Worm (Caenorhabditis elegans) whole organism, L2 larva: ENCODE measurements around the gene F43G6.17.

Experiments used
- C34F6.9 ChIP-seq: fragments of 150-350 bp; optimal IDR thresholded peaks from 2 replicates; lab custom pipeline; 2014; ENCODE audit warnings: missing biosample characterization, missing genetic modification characterization
- F13H6.1 ChIP-seq: sonication (generic microtip); optimal IDR thresholded peaks from 2 replicates; lab custom pipeline; 2016; ENCODE audit warnings: missing genetic modification characterization, missing compliant biosample characterization
- R02D3.7 ChIP-seq: fragments of 150-350 bp; optimal IDR thresholded peaks from 2 replicates; lab custom pipeline; 2014; ENCODE audit warnings: missing biosample characterization, missing genetic modification characterization
- Y55F3AM.14 ChIP-seq: fragments of 200-800 bp; sonication (Bioruptor generic); optimal IDR thresholded peaks from 2 replicates; lab custom pipeline; 2018; ENCODE audit warnings: mild to moderate bottlenecking, missing genetic modification characterization, missing compliant biosample characterization
- ZK546.5 ChIP-seq: sonication (generic microtip); optimal IDR thresholded peaks from 2 replicates; lab custom pipeline; 2017; ENCODE audit warnings: missing biosample characterization, missing genetic modification characterization
- alr-1 ChIP-seq: fragments of 150-350 bp; optimal IDR thresholded peaks from 2 replicates; lab custom pipeline; 2014; ENCODE audit warnings: missing biosample characterization, missing genetic modification characterization
- aly-2 ChIP-seq: fragments of 150-350 bp; optimal IDR thresholded peaks from 2 replicates; lab custom pipeline; 2014; ENCODE audit warnings: missing biosample characterization, missing genetic modification characterization
- ama-1 ChIP-seq: fragments of 150-350 bp; optimal IDR thresholded peaks from 2 replicates; lab custom pipeline; 2018; ENCODE audit warnings: inconsistent platforms
- blmp-1 ChIP-seq: sonication (generic microtip); optimal IDR thresholded peaks from 2 replicates; lab custom pipeline; 2017; ENCODE audit warnings: missing genetic modification characterization, mild to moderate bottlenecking, missing compliant biosample characterization, antibody characterized with exemption, moderate library complexity; ENCODE audit not compliant: insufficient read depth
- ceh-16 ChIP-seq: fragments of 150-350 bp; optimal IDR thresholded peaks from 2 replicates; lab custom pipeline; 2014; ENCODE audit warnings: missing biosample characterization, missing genetic modification characterization
- ceh-82 ChIP-seq: fragments of 150-350 bp; optimal IDR thresholded peaks from 2 replicates; lab custom pipeline; 2014; ENCODE audit warnings: missing biosample characterization, missing genetic modification characterization
- crh-2 ChIP-seq: sonication (generic microtip); optimal IDR thresholded peaks from 2 replicates; lab custom pipeline; 2017; ENCODE audit warnings: missing biosample characterization, missing genetic modification characterization
- egl-27 ChIP-seq: sonication (generic microtip); optimal IDR thresholded peaks from 3 replicates; lab custom pipeline; 2017; ENCODE audit warnings: missing biosample characterization, missing genetic modification reagents, missing genetic modification characterization
- elt-1 ChIP-seq: fragments of 150-350 bp; optimal IDR thresholded peaks from 2 replicates; lab custom pipeline; 2014; ENCODE audit warnings: missing biosample characterization, missing genetic modification characterization
- fos-1 ChIP-seq: fragments of 150-350 bp; optimal IDR thresholded peaks from 2 replicates; lab custom pipeline; 2014; ENCODE audit warnings: missing biosample characterization, missing genetic modification characterization
- lin-11 ChIP-seq: fragments of 150-350 bp; sonication (generic microtip); optimal IDR thresholded peaks from 2 replicates; lab custom pipeline; 2014; ENCODE audit warnings: missing biosample characterization, missing genetic modification characterization, inconsistent platforms, mixed read lengths
- lin-13 ChIP-seq: fragments of 150-350 bp; optimal IDR thresholded peaks from 2 replicates; lab custom pipeline; 2014; ENCODE audit warnings: missing biosample characterization, missing genetic modification reagents, missing genetic modification characterization
- lin-39 ChIP-seq: fragments of 150-350 bp; optimal IDR thresholded peaks from 2 replicates; lab custom pipeline; 2014; ENCODE audit warnings: missing biosample characterization, missing genetic modification reagents, missing genetic modification characterization
- lsy-2 ChIP-seq, 2 experiments: fragments of 150-350 bp in 1 of 2; sonication (generic microtip) in 1 of 2; optimal IDR thresholded peaks; 2 replicates each; lab custom pipeline; 2014 to 2017; ENCODE audit warnings: missing biosample characterization in 2 of 2, missing genetic modification characterization in 2 of 2
- mbf-1 ChIP-seq: sonication (generic microtip); optimal IDR thresholded peaks from 2 replicates; lab custom pipeline; 2017; ENCODE audit warnings: missing biosample characterization, missing genetic modification characterization
- mdl-1 ChIP-seq, 2 experiments: fragments of 150-350 bp in 1 of 2; sonication (generic microtip) in 1 of 2; optimal IDR thresholded peaks; 2 replicates each; lab custom pipeline; 2017; ENCODE audit warnings: missing biosample characterization in 2 of 2, missing genetic modification characterization in 2 of 2
- nhr-10 ChIP-seq: sonication (generic microtip); optimal IDR thresholded peaks from 2 replicates; lab custom pipeline; 2017; ENCODE audit warnings: missing biosample characterization, missing genetic modification characterization
- nhr-11 ChIP-seq: fragments of 150-350 bp; optimal IDR thresholded peaks from 2 replicates; lab custom pipeline; 2014; ENCODE audit warnings: missing biosample characterization, missing genetic modification characterization
- nhr-6 ChIP-seq: fragments of 150-350 bp; optimal IDR thresholded peaks from 2 replicates; lab custom pipeline; 2014; ENCODE audit warnings: missing biosample characterization, missing genetic modification characterization
- nhr-77 ChIP-seq: fragments of 150-350 bp; optimal IDR thresholded peaks from 2 replicates; lab custom pipeline; 2014; ENCODE audit warnings: missing biosample characterization, missing genetic modification characterization
- sem-4 ChIP-seq: fragments of 150-350 bp; optimal IDR thresholded peaks from 2 replicates; lab custom pipeline; 2014; ENCODE audit warnings: missing biosample characterization, missing genetic modification reagents, missing genetic modification characterization
- skn-1 ChIP-seq: sonication (generic microtip); optimal IDR thresholded peaks from 2 replicates; lab custom pipeline; 2017; ENCODE audit warnings: missing biosample characterization, missing genetic modification characterization
- sma-3 ChIP-seq: sonication (generic microtip); optimal IDR thresholded peaks from 2 replicates; lab custom pipeline; 2016; ENCODE audit warnings: missing genetic modification reagents, missing genetic modification characterization, missing compliant biosample characterization
- sma-9 ChIP-seq, 2 experiments: fragments of 150-350 bp in 1 of 2; sonication (generic microtip) in 1 of 2; optimal IDR thresholded peaks; 2 replicates each; lab custom pipeline; 2014 to 2016; ENCODE audit warnings: missing genetic modification characterization in 2 of 2, mild to moderate bottlenecking in 1 of 2, missing biosample characterization in 1 of 2, missing compliant biosample characterization in 1 of 2, missing genetic modification reagents in 1 of 2, moderate library complexity in 1 of 2
- snpc-4 ChIP-seq: fragments of 150-350 bp; optimal IDR thresholded peaks from 2 replicates; lab custom pipeline; 2014; ENCODE audit warnings: missing biosample characterization, missing genetic modification characterization
- unc-55 ChIP-seq: fragments of 150-350 bp; sonication (generic microtip); optimal IDR thresholded peaks from 3 replicates; lab custom pipeline; 2014; ENCODE audit warnings: missing biosample characterization, missing genetic modification reagents, missing genetic modification characterization
- unc-62 ChIP-seq: fragments of 150-350 bp; optimal IDR thresholded peaks from 2 replicates; lab custom pipeline; 2014; ENCODE audit warnings: missing biosample characterization, missing genetic modification reagents, missing genetic modification characterization
- zag-1 ChIP-seq: fragments of 150-350 bp; optimal IDR thresholded peaks from 2 replicates; lab custom pipeline; 2014; ENCODE audit warnings: missing biosample characterization, missing genetic modification characterization
- ztf-1 ChIP-seq: fragments of 200-800 bp; sonication (Bioruptor generic); conservative IDR thresholded peaks from 2 replicates; pipeline ENCODE4 v1.3.6; 2022; ENCODE audit warnings: missing genetic modification characterization, missing compliant biosample characterization
- ztf-4 ChIP-seq: fragments of 150-350 bp; optimal IDR thresholded peaks from 2 replicates; lab custom pipeline; 2014; ENCODE audit warnings: missing biosample characterization, missing genetic modification characterization

The F43G6.17 gene

DNA sequence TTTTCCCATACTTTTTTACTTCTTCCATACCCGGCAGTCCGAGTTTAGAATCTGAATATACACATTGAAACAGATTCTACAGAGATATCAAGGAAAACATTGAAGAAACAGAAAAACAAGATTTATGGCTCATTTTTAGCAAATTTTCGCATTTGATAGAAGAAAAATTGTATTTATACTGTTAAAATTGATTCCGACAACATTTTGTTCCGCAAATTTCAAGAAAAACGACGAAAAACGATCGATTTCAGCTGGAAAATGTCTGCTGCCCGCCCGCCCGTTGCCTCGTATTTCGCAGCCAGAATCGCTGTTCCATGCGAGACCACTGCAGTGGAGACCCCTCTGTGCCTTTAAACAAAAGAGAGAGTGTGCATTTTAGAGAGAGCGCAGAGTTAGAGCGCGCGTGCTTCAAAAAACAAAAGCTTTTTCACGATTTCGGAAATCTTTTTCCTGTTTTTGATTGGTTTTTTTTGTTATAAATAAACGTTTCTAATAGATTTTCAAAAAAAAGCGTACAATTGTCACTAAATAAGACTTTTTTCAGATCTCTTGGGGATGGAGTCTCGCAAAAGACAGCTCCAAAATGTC is 24.6 kb upstream of the F43G6.17 start, which contains the start of the genes patr-1 and dna-2 (continued):
- TF ChIP-seq ceh-82 (tag; lab: Kevin White, UChicago) (no peak), lin-39 (tag; lab: Kevin White, UChicago) (no peak), C34F6.9 (tag; lab: Kevin White, UChicago) (peak; percentile 57), nhr-77 (no peak), sma-9 (GFP tag; optimal IDR thresholded peaks at IDR 0.05; lab: Kevin White, UChicago) (peak; percentile 22), sma-9 (tag; optimal IDR thresholded peaks at IDR 0.05; lab: Kevin White, UChicago) (no peak), nhr-11 (tag; lab: Kevin White, UChicago) (no peak), F13H6.1 (no peak), mbf-1 (tag; lab: Kevin White, UChicago) (no peak), mdl-1 (tag; optimal IDR thresholded peaks at IDR 0.05; lab: Kevin White, UChicago) (no peak), ama-1 (lab: Kevin White, UChicago) (peak; percentile 5), nhr-6 (tag; lab: Kevin White, UChicago) (no peak), lin-13 (GFP tag; lab: Kevin White, UChicago) (peak; percentile 57), fos-1 (tag; lab: Kevin White, UChicago) (peak; percentile 25), R02D3.7 (tag; lab: Kevin White, UChicago) (no peak), aly-2 (no peak), sma-3 (peak; percentile 30), skn-1 (no peak), lin-11 (peak; percentile 62), snpc-4 (tag; lab: Kevin White, UChicago) (no peak), blmp-1 (tag; lab: Kevin White, UChicago) (no peak), sem-4 (tag; lab: Kevin White, UChicago) (no peak)

DNA sequence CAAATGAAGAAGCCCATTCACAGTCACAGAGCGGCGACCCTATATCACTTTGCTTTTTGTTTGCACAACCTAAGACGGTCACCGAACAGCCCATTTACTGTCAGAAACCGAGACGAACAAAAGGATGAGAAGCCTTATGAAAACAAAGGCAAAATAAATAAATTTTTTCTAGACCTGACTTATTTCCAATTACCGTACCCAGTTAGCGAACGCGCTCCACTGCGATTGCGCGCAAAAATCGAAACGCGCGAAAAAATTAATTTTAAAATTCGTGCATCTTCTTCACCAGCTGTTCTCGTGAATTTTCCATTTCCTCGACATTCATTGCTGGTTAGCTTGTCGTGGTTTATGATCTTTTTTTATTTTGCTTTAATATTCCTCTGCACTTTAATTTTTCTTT is 20.1 kb upstream of the F43G6.17 start, which contains the start of gene F43G6.16:
Gene F43G6.16, minus strand, starts transcription at position 141 of the 400 bp plus-strand sequence.
- TF ChIP-seq fos-1 (tag; lab: Kevin White, UChicago) (no peak), ztf-4 (no peak), ama-1 (lab: Kevin White, UChicago) (no peak), lsy-2 (tag; optimal IDR thresholded peaks at IDR 0.05; lab: Kevin White, UChicago) (peak in 1 of 2 experiments; percentile 91)

DNA sequence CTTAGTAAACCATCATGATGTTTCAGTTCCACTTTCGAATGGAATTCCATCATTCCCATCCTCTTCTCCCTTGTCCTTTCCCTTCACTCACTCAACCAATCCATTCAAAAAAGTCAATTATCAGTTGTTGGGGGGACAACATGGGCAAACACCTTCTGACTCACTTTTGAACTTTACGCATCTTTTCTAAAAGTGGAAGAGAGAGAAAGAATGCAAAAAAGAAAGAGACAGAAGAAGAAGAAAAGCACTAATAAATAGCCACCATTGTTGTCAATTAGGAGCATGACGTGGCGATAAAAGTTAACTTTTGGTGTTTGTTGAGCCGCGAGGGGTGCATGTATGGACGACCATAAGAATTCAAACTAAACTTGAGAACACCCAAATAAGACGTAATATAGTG is 14.5 kb upstream of the F43G6.17 start:
- TF ChIP-seq blmp-1 (tag; lab: Kevin White, UChicago) (no peak), nhr-6 (tag; lab: Kevin White, UChicago) (no peak), elt-1 (no peak), egl-27 (tag; lab: Kevin White, UChicago) (no peak), ztf-4 (no peak), ceh-82 (tag; lab: Kevin White, UChicago) (no peak), sem-4 (tag; lab: Kevin White, UChicago) (no peak), crh-2 (tag; lab: Kevin White, UChicago) (no peak), unc-55 (no peak), lsy-2 (tag; optimal IDR thresholded peaks at IDR 0.05; lab: Kevin White, UChicago) (no peak), ZK546.5 (tag; lab: Kevin White, UChicago) (no peak), mbf-1 (tag; lab: Kevin White, UChicago) (no peak), nhr-10 (tag; lab: Kevin White, UChicago) (no peak), nhr-11 (tag; lab: Kevin White, UChicago) (no peak), R02D3.7 (tag; lab: Kevin White, UChicago) (no peak), ama-1 (lab: Kevin White, UChicago) (no peak), C34F6.9 (tag; lab: Kevin White, UChicago) (no peak), Y55F3AM.14 (no peak), mdl-1 (tag; optimal IDR thresholded peaks at IDR 0.05; lab: Kevin White, UChicago) (no peak)

DNA sequence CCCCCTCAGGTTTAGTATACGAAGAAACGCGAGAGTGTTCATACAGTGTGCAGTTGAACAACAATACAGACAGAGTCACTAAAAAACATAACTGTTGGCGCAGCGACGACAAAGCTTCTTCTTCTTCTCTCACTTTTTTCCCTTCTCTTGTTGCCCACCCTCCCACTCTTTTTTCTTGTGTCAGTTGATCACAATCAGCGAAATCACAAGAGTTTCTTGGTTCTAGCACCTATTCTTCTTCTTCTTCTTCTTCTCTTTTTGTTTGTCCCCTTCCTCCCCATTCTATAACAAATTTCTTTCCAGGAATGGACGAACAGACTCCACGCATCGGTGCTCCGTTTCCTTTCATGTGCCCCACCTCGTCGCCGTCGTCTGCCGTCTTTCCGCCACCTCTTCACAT is 12.1 kb upstream of the F43G6.17 start, which contains the start of gene F43G6.4:
Gene F43G6.4, plus strand, starts transcription at position 301 of the 400 bp plus-strand sequence.
- TF ChIP-seq zag-1 (tag; lab: Kevin White, UChicago) (no peak), alr-1 (tag; lab: Kevin White, UChicago) (no peak), ceh-16 (tag; lab: Kevin White, UChicago) (no peak), egl-27 (tag; lab: Kevin White, UChicago) (no peak), sma-9 (GFP tag; optimal IDR thresholded peaks at IDR 0.05; lab: Kevin White, UChicago) (no peak), sma-9 (tag; optimal IDR thresholded peaks at IDR 0.05; lab: Kevin White, UChicago) (no peak), ztf-1 (GFP tag; lab: Robert Waterston, UW) (no peak), ceh-82 (tag; lab: Kevin White, UChicago) (no peak), unc-62 (GFP tag; lab: Kevin White, UChicago) (no peak), ztf-4 (no peak), lin-39 (tag; lab: Kevin White, UChicago) (no peak)
